Fruit fly (Drosophila melanogaster): Measurements from ENCODE around the gene Cpr78Ca.

DNA sequence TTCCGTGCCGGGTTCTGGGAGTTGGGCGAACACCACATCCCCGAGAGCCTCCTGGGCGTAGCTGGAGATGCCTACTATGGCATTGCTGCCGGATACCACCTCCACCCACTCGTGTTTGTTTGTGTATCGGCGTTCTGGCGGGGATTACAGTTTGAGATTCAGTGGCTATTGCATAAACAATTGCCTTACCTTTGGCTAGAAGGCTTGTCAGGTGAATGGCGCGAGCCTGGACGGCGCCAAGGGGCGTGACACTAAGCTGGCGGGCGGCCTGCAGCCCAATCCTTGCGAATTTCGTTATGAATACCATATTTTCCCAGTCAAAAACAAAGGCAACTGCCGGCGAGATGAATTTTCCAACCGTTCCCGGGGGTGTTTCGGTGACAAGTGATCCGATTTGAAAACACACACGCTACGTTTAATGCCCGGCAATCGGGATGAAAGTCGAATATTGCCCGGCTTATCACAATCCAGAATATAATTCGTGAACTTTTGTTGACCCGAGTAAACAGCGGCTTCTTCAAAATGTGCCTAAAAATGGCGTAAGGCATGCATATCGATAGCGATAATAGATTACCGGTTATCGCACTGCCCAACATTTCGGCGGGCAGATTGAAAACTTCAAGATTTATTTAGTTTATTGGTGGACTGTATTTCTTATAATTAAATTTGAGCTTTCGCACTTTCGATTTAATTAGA is 11.5 kb downstream of the Cpr78Ca start, which contains the start of gene ppl:
- no peak for TF ChIP-seq CG6276 (GFP tag; optimal IDR thresholded peaks at IDR 0.05)
- TF ChIP-seq Eip93F (GFP tag; optimal IDR thresholded peaks at IDR 0.05), result no peak
- TF ChIP-seq lz (GFP tag; optimal IDR thresholded peaks at IDR 0.05), result no peak
- TF ChIP-seq Gug (GFP tag; IDR thresholded peaks at IDR 0.05), result no peak

All from whole organism, prepupa.